Worm (Caenorhabditis elegans): Measurements from ENCODE around the gene ssup-72.

The ssup-72 gene

DNA sequence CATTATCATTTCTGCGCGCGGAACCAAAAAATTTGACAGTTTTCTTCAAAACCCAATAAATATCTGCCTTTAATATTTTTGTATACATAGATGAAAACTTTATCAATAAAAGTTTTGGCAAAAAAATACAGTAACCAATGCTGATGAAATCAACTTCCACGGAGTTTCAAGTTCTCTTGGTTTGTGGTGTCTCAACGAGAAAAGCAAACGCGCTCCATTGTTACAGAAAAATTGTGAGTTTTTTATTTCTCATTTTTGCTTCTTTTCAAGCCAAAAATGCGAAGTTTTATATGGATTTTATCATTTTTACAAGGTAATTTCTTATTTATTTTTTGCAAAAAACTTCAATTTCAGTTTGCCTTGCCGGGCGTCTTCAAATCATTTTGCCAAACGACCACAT, 41.7 kb upstream of the ssup-72 start, which contains the start of gene T14B4.3 (continued):
- peak; percentile 80 for TF ChIP-seq C08G9.2 (tag; optimal IDR thresholded peaks at IDR 0.05)
- TF ChIP-seq unc-42 (tag; optimal IDR thresholded peaks at IDR 0.05) = peak; percentile 44
- TF ChIP-seq tbx-7 (tag; optimal IDR thresholded peaks at IDR 0.05) = peak; percentile 74
- TF ChIP-seq ceh-2 (tag; optimal IDR thresholded peaks at IDR 0.05) = peak; percentile 78
- TF ChIP-seq F13H6.1 (tag; optimal IDR thresholded peaks at IDR 0.05) = peak; percentile 67
- peak; percentile 39 for TF ChIP-seq ztf-16 (tag; optimal IDR thresholded peaks at IDR 0.05)
- peak; percentile 71 for TF ChIP-seq elt-2 (tag; optimal IDR thresholded peaks at IDR 0.05)
- TF ChIP-seq ahr-1 (tag; optimal IDR thresholded peaks at IDR 0.05) = peak; percentile 50
- TF ChIP-seq pros-1 (tag; optimal IDR thresholded peaks at IDR 0.05) = no peak
- TF ChIP-seq rnt-1 (tag; optimal IDR thresholded peaks at IDR 0.05) = peak; percentile 49
- TF ChIP-seq sdc-2 (tag; optimal IDR thresholded peaks at IDR 0.05) = no peak
- TF ChIP-seq ceh-22 (tag; optimal IDR thresholded peaks at IDR 0.05) = no peak
- TF ChIP-seq pha-4 (tag; optimal IDR thresholded peaks at IDR 0.05) = no peak
- peak; percentile 75 for TF ChIP-seq hlh-8 (tag; optimal IDR thresholded peaks at IDR 0.05)
- no peak for TF ChIP-seq elt-4 (tag; optimal IDR thresholded peaks at IDR 0.05)
- TF ChIP-seq C38D4.7 (GFP tag; optimal IDR thresholded peaks at IDR 0.05) = no peak
- TF ChIP-seq ceh-30 (tag; optimal IDR thresholded peaks at IDR 0.05) = no peak
- peak; percentile 91 for TF ChIP-seq tbx-2 (tag; optimal IDR thresholded peaks at IDR 0.05)
- TF ChIP-seq nhr-232 (tag; optimal IDR thresholded peaks at IDR 0.05) = no peak
- TF ChIP-seq K09A11.1 (tag; optimal IDR thresholded peaks at IDR 0.05; ENCODE audit: insufficient read depth) = no peak
- TF ChIP-seq ceh-45 (GFP tag; IDR thresholded peaks at IDR 0.05) = no peak
- TF ChIP-seq gmeb-2 (tag; optimal IDR thresholded peaks at IDR 0.05) = no peak
- peak; percentile 58 for TF ChIP-seq ceh-34 (tag; optimal IDR thresholded peaks at IDR 0.05)
- no peak for TF ChIP-seq pat-9 (tag; optimal IDR thresholded peaks at IDR 0.05)
- TF ChIP-seq ref-2 (tag; optimal IDR thresholded peaks at IDR 0.05) = peak; percentile 76
- TF ChIP-seq pqm-1 (tag; optimal IDR thresholded peaks at IDR 0.05) = peak; percentile 8
- no peak for TF ChIP-seq dve-1 (tag; optimal IDR thresholded peaks at IDR 0.05)
- TF ChIP-seq ceh-6 (GFP tag; optimal IDR thresholded peaks at IDR 0.05) = no peak
- no peak for TF ChIP-seq ceh-19 (GFP tag; optimal IDR thresholded peaks at IDR 0.05)
- TF ChIP-seq sox-2 (GFP tag; IDR thresholded peaks at IDR 0.05) = no peak
- TF ChIP-seq lim-6 (tag; optimal IDR thresholded peaks at IDR 0.05) = peak; percentile 48
- no peak for TF ChIP-seq hlh-30 (tag; optimal IDR thresholded peaks at IDR 0.05; ENCODE audit: insufficient read depth)
- no peak for TF ChIP-seq T23F11.4 (GFP tag; optimal IDR thresholded peaks at IDR 0.05)
- no peak for TF ChIP-seq ceh-24 (tag; optimal IDR thresholded peaks at IDR 0.05)
- TF ChIP-seq ceh-9 (tag; optimal IDR thresholded peaks at IDR 0.05) = no peak
- TF ChIP-seq fax-1 (tag; optimal IDR thresholded peaks at IDR 0.05) = peak; percentile 84
- peak; percentile 44 for TF ChIP-seq ceh-18 (tag; optimal IDR thresholded peaks at IDR 0.05)
- no peak for TF ChIP-seq unc-55 (GFP tag; optimal IDR thresholded peaks at IDR 0.05)
- no peak for TF ChIP-seq nfya-1 (tag; optimal IDR thresholded peaks at IDR 0.05)
- TF ChIP-seq unc-3 (GFP tag; conservative IDR thresholded peaks at IDR 0.05) = no peak
- no peak for TF ChIP-seq unc-3 (tag; optimal IDR thresholded peaks at IDR 0.05)
- no peak for TF ChIP-seq hlh-6 (tag; optimal IDR thresholded peaks at IDR 0.05)
- peak; percentile 43 for TF ChIP-seq syd-9 (tag; optimal IDR thresholded peaks at IDR 0.05)

DNA sequence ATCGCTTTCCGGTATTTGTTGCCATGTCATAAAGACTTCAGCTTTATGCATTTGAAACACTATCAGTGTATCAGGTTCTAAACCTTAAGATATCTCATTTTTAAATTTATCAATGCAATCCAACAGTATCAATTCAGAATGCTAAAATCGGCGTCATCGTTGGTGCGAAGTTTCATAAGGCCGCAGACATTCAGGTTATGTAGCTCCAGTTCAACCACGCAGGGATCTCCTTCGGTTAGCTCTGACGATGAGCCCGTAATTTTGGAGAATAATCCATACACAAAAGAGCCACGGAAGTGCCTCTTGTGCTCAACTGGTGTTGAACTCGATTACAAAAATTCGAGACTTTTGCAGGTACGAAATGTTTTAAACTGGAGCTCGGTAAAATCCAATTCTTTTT, 40.3 kb upstream of the ssup-72 start, which contains the start of gene mrps-18.C:
Gene mrps-18.C (plus strand): TSS at position 138 of the 400 bp plus-strand sequence.
- TF ChIP-seq ceh-9 (tag; optimal IDR thresholded peaks at IDR 0.05) (no peak), sdc-2 (tag; optimal IDR thresholded peaks at IDR 0.05) (no peak), gmeb-2 (tag; optimal IDR thresholded peaks at IDR 0.05) (no peak), syd-9 (tag; optimal IDR thresholded peaks at IDR 0.05) (no peak)
